Fruit fly (Drosophila melanogaster): Measurements from ENCODE around the gene CG4849.

DNA sequence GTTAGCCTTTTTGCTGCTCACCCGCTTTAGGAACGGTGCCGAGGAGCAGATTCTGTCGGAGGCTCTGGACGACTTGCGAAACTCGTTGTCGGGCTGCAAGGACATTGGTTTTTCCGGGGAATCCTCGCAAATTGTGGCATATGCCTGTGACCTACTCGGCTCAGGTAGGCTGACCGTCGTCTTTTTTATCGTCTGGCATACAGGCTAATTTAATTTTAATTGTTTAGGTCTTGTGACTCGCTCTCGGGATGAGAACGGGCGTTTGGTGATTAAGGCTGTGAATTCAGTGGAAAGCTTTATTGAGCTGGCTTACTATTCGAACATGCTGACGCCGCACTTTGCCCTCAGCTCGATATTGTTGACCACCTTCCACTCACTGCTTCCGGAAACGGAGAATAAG is 31.8 kb upstream of the CG4849 start:
- TF ChIP-seq ss (GFP tag; optimal IDR thresholded peaks at IDR 0.05): no peak
- TF ChIP-seq Hr39 (GFP tag; optimal IDR thresholded peaks at IDR 0.05): no peak
